Worm (Caenorhabditis elegans): Measurements from ENCODE around the gene copb-1.

ce11 chrII:3087134-3087533 lies 8.5 kb downstream of the copb-1 start:
- no peak for TF ChIP-seq pha-4 (tag; optimal IDR thresholded peaks at IDR 0.05)
- no peak for TF ChIP-seq unc-86 (tag; optimal IDR thresholded peaks at IDR 0.05)
- no peak for TF ChIP-seq pqm-1 (tag; optimal IDR thresholded peaks at IDR 0.05)
- TF ChIP-seq hlh-15 (tag; optimal IDR thresholded peaks at IDR 0.05) = no peak
- no peak for TF ChIP-seq fkh-6 (tag; optimal IDR thresholded peaks at IDR 0.05)
- TF ChIP-seq ama-1 (optimal IDR thresholded peaks at IDR 0.05) = no peak
- TF ChIP-seq fkh-10 (GFP tag; optimal IDR thresholded peaks at IDR 0.05) = no peak
